Fruit fly (Drosophila melanogaster) whole organism, adult: Measurements from ENCODE around the gene acj6.

ENCODE experiments used
- CG11617 ChIP-seq: fragments of 200-800 bp; sonication (Bioruptor generic); optimal IDR thresholded peaks from 2 replicates; lab custom pipeline; 2017; ENCODE audit warnings: mild to moderate bottlenecking, missing biosample characterization, missing genetic modification reagents, missing genetic modification characterization
- CG12768 ChIP-seq: fragments of 200-800 bp; sonication (Bioruptor generic); optimal IDR thresholded peaks from 2 replicates; lab custom pipeline; 2017; ENCODE audit warnings: missing biosample characterization, missing genetic modification characterization, mild to moderate bottlenecking, moderate library complexity, missing genetic modification reagents
- CG1620 ChIP-seq: fragments of 200-800 bp; sonication (Bioruptor generic); optimal IDR thresholded peaks from 2 replicates; lab custom pipeline; 2016; ENCODE audit warnings: missing biosample characterization, missing genetic modification characterization
- CG7045 ChIP-seq: fragments of 200-800 bp; sonication (Bioruptor generic); optimal IDR thresholded peaks from 2 replicates; lab custom pipeline; 2017; ENCODE audit warnings: missing biosample characterization, mild to moderate bottlenecking, missing genetic modification characterization
- Crg-1 ChIP-seq: fragments of 200-800 bp; sonication (Bioruptor generic); optimal IDR thresholded peaks from 2 replicates; lab custom pipeline; 2016; ENCODE audit warnings: missing biosample characterization, missing genetic modification characterization
- Hr96 ChIP-seq: fragments of 200-800 bp; sonication (Bioruptor generic); optimal IDR thresholded peaks from 2 replicates; lab custom pipeline; 2016; ENCODE audit warnings: missing biosample characterization, missing genetic modification characterization
- Mnt ChIP-seq: fragments of 200-800 bp; sonication (Bioruptor generic); optimal IDR thresholded peaks from 2 replicates; lab custom pipeline; 2016; ENCODE audit warnings: missing biosample characterization, mild to moderate bottlenecking, missing genetic modification characterization
- bab1 ChIP-seq: fragments of 200-800 bp; sonication (Bioruptor generic); optimal IDR thresholded peaks from 3 replicates; lab custom pipeline; 2019; ENCODE audit warnings: missing biosample characterization, mild to moderate bottlenecking, missing genetic modification characterization, moderate library complexity
- cic ChIP-seq: fragments of 200-800 bp; sonication (Bioruptor generic); optimal IDR thresholded peaks from 2 replicates; lab custom pipeline; 2017; ENCODE audit warnings: missing biosample characterization, mild to moderate bottlenecking, missing genetic modification characterization, moderate library complexity
- cnc ChIP-seq, 2 experiments: fragments of >200 bp; optimal IDR thresholded peaks; 2 replicates each; lab custom pipeline; 2017
- pad ChIP-seq: fragments of 200-800 bp; sonication (Bioruptor generic); optimal IDR thresholded peaks from 3 replicates; lab custom pipeline; 2017; ENCODE audit warnings: missing biosample characterization, missing genetic modification characterization, mild to moderate bottlenecking, moderate library complexity, missing genetic modification reagents

dm6 chrX:15363649-15364048, 15.2 kb downstream of the acj6 start:
- TF ChIP-seq cnc (optimal IDR thresholded peaks at IDR 0.05; lab: Kevin White, UChicago) (no peak), cic (no peak), CG11617 (GFP tag; lab: Kevin White, UChicago) (no peak), Hr96 (no peak), pad (GFP tag; lab: Kevin White, UChicago) (no peak), CG12768 (GFP tag; lab: Kevin White, UChicago) (no peak), Mnt (GFP tag; lab: Kevin White, UChicago) (no peak), bab1 (GFP tag; lab: Kevin White, UChicago) (no peak), CG1620 (GFP tag; lab: Kevin White, UChicago) (no peak), Crg-1 (no peak), CG7045 (GFP tag; lab: Kevin White, UChicago) (no peak)
